Fruit fly (Drosophila melanogaster): Measurements from ENCODE around the gene Mgat4b.

Mgat4b gene

dm6 chr3L:14784949-14785408, 15.9 kb upstream of the Mgat4b start (continued):
- TF ChIP-seq Sox14 (GFP tag; optimal IDR thresholded peaks at IDR 0.05), result peak; percentile 79
- TF ChIP-seq Hr4 (GFP tag; optimal IDR thresholded peaks at IDR 0.05), result peak; percentile 91
- TF ChIP-seq Sox102F (GFP tag; optimal IDR thresholded peaks at IDR 0.05), result peak; percentile 78
- TF ChIP-seq Hr38 (GFP tag; optimal IDR thresholded peaks at IDR 0.05), result no peak
- peak; percentile 80 for TF ChIP-seq CG3032 (tag; optimal IDR thresholded peaks at IDR 0.05)
- peak; percentile 83 for TF ChIP-seq achi (GFP tag; optimal IDR thresholded peaks at IDR 0.05)
- TF ChIP-seq CG8319 (GFP tag; optimal IDR thresholded peaks at IDR 0.05), result peak; percentile 70
- TF ChIP-seq Hr39 (GFP tag; optimal IDR thresholded peaks at IDR 0.05), result peak; percentile 86
- TF ChIP-seq lz (GFP tag; optimal IDR thresholded peaks at IDR 0.05), result peak; percentile 80
- TF ChIP-seq acj6 (GFP tag; optimal IDR thresholded peaks at IDR 0.05), result peak; percentile 84
- TF ChIP-seq CG10669 (GFP tag; optimal IDR thresholded peaks at IDR 0.05), result peak; percentile 76
- peak; percentile 83 for TF ChIP-seq eg (GFP tag; IDR thresholded peaks at IDR 0.05)
- TF ChIP-seq CG15336 (GFP tag; IDR thresholded peaks at IDR 0.05), result peak; percentile 90
- TF ChIP-seq CG31627 (GFP tag; optimal IDR thresholded peaks at IDR 0.05), result peak; percentile 83
- peak; percentile 87 for TF ChIP-seq topi (GFP tag; optimal IDR thresholded peaks at IDR 0.05)
- peak; percentile 72 for TF ChIP-seq Gug (GFP tag; IDR thresholded peaks at IDR 0.05)
- TF ChIP-seq spab (GFP tag; optimal IDR thresholded peaks at IDR 0.05), result peak; percentile 72

- TF ChIP-seq svp (GFP tag), result peak; percentile 96
- no peak for TF ChIP-seq CG31627 (GFP tag; optimal IDR thresholded peaks at IDR 0.05)
Measured at dm6 chr3L:14784241-14784948, 15.3 kb upstream of the Mgat4b start.

dm6 chr3L:14783363-14783627, 14.2 kb upstream of the Mgat4b start:
- TF ChIP-seq CG6163 (GFP tag; IDR thresholded peaks at IDR 0.05) (no peak), Lpt (GFP tag; optimal IDR thresholded peaks at IDR 0.05) (no peak), Ets96B (tag; optimal IDR thresholded peaks at IDR 0.05) (no peak), CG11762 (GFP tag; optimal IDR thresholded peaks at IDR 0.05; ENCODE audit: insufficient read depth) (no peak), spab (GFP tag; optimal IDR thresholded peaks at IDR 0.05) (no peak), Met (GFP tag; optimal IDR thresholded peaks at IDR 0.05) (no peak), CG9139 (GFP tag; optimal IDR thresholded peaks at IDR 0.05) (no peak), Smox (GFP tag; optimal IDR thresholded peaks at IDR 0.05) (no peak), Hr39 (GFP tag; optimal IDR thresholded peaks at IDR 0.05) (no peak), vri (GFP tag; optimal IDR thresholded peaks at IDR 0.05) (no peak), fd85E (GFP tag; optimal IDR thresholded peaks at IDR 0.05) (no peak), CG4318 (GFP tag; optimal IDR thresholded peaks at IDR 0.05) (no peak), topi (GFP tag; optimal IDR thresholded peaks at IDR 0.05) (no peak), dsx (GFP tag; optimal IDR thresholded peaks at IDR 0.05; ENCODE audit: poor library complexity, severe bottlenecking) (no peak), Sox15 (GFP tag; optimal IDR thresholded peaks at IDR 0.05) (no peak), salr (GFP tag; optimal IDR thresholded peaks at IDR 0.05) (no peak), Blimp-1 (GFP tag; optimal IDR thresholded peaks at IDR 0.05) (no peak)

- no peak for TF ChIP-seq OdsH (GFP tag; optimal IDR thresholded peaks at IDR 0.05)
- peak; percentile 66 for TF ChIP-seq Eip78C (GFP tag)
- TF ChIP-seq CG6276 (GFP tag; optimal IDR thresholded peaks at IDR 0.05), result no peak
- no peak for TF ChIP-seq Hr4 (GFP tag; optimal IDR thresholded peaks at IDR 0.05)
- no peak for TF ChIP-seq fd59A (GFP tag; optimal IDR thresholded peaks at IDR 0.05)
- no peak for TF ChIP-seq CG34406 (GFP tag; optimal IDR thresholded peaks at IDR 0.05)
- no peak for TF ChIP-seq topi (GFP tag; optimal IDR thresholded peaks at IDR 0.05)
- no peak for TF ChIP-seq CG3032 (tag; optimal IDR thresholded peaks at IDR 0.05)
- TF ChIP-seq dsx (GFP tag; optimal IDR thresholded peaks at IDR 0.05; ENCODE audit: poor library complexity, severe bottlenecking), result no peak
- TF ChIP-seq spab (GFP tag; optimal IDR thresholded peaks at IDR 0.05), result no peak
- TF ChIP-seq CG6808 (GFP tag; optimal IDR thresholded peaks at IDR 0.05), result peak; percentile 13
- TF ChIP-seq fd85E (GFP tag; optimal IDR thresholded peaks at IDR 0.05), result no peak
- no peak for TF ChIP-seq Sox15 (GFP tag; optimal IDR thresholded peaks at IDR 0.05)
- no peak for TF ChIP-seq CG8319 (GFP tag; optimal IDR thresholded peaks at IDR 0.05)
- no peak for TF ChIP-seq CG4318 (GFP tag; optimal IDR thresholded peaks at IDR 0.05)
- TF ChIP-seq dac (GFP tag; optimal IDR thresholded peaks at IDR 0.05), result no peak
- TF ChIP-seq net (GFP tag; optimal IDR thresholded peaks at IDR 0.05), result no peak
- TF ChIP-seq salr (GFP tag; optimal IDR thresholded peaks at IDR 0.05), result no peak
- no peak for TF ChIP-seq Smox (GFP tag; optimal IDR thresholded peaks at IDR 0.05)
- peak; percentile 48 for TF ChIP-seq CG6854 (GFP tag; optimal IDR thresholded peaks at IDR 0.05)
- no peak for TF ChIP-seq CG7368 (GFP tag; optimal IDR thresholded peaks at IDR 0.05)
- no peak for TF ChIP-seq CG11294 (GFP tag; IDR thresholded peaks at IDR 0.05)
- TF ChIP-seq Blimp-1 (GFP tag; optimal IDR thresholded peaks at IDR 0.05), result no peak
Measured at dm6 chr3L:14782626-14783362, 13.7 kb upstream of the Mgat4b start.
